Fruit fly (Drosophila melanogaster): ENCODE measurements around the gene pns.
A peak's percentile ranks its signal among the peaks of the same experiment; 100 is the strongest.

The pns gene

DNA sequence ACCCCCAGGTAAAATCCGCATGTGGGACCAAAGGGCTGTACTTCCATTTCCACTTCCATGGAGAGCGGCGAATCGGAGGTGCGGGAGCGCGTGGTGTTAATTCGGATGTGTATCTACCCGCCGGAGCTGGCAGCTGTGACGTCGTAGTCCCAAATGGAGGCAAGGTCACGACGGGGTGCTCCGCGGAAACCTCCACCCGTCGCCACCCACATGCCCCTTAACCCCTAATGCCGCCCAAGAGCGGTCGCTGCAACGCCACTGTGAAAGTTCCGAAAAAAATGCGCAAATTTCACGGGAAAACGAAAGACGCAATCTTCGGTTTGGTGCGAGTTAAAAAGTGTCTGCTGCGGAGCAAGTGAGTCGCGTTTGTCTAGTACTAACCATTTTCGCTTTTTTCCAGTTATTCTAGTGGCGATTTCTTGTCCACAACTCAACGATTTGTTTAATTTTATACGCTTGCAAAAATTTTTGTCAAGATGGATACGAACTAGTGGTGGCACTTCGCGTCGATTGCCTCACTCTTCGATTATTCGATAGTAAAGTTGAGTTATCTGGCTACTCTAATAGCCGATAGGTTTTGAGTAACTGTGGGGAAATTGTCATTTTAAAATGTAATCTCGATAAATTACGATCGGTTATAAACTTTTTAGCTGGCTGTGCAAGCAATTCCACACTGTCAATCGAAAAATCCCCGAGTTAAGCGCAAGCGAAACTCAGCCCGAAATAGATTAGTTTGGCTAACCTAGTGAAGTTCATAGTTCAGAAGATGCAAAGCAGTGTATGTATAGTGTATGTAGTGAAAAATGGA lies 34.6 kb upstream of the pns start, which contains the start of the genes hfp and Psa (continued):
- TF ChIP-seq kah (GFP tag; optimal IDR thresholded peaks at IDR 0.05) (no peak), nerfin-2 (GFP tag; IDR thresholded peaks at IDR 0.05; ENCODE audit: partially characterized antibody) (peak; percentile 60; the same call in 1 of the 2 replicates), odd (GFP tag; optimal IDR thresholded peaks at IDR 0.05) (no peak), bsh (GFP tag; optimal IDR thresholded peaks at IDR 0.05) (no peak), CG11560 (tag; IDR thresholded peaks at IDR 0.05) (peak; percentile 98), Rfx (GFP tag; IDR thresholded peaks at IDR 0.05) (no peak), schlank (tag; optimal IDR thresholded peaks at IDR 0.05) (no peak), pb (GFP tag; optimal IDR thresholded peaks at IDR 0.05) (no peak), Xrp1 (GFP tag; IDR thresholded peaks at IDR 0.05) (no peak), CG4820 (GFP tag; optimal IDR thresholded peaks at IDR 0.05) (no peak), dimm (GFP tag; IDR thresholded peaks at IDR 0.05) (no peak), trh (GFP tag; optimal IDR thresholded peaks at IDR 0.05) (no peak), ems (GFP tag; optimal IDR thresholded peaks at IDR 0.05) (no peak), CG18476 (GFP tag; optimal IDR thresholded peaks at IDR 0.05) (no peak), CG10543 (GFP tag; optimal IDR thresholded peaks at IDR 0.05) (no peak), ro (GFP tag; IDR thresholded peaks at IDR 0.05) (no peak), sens-2 (GFP tag; IDR thresholded peaks at IDR 0.05) (no peak), Nf-YB (GFP tag; optimal IDR thresholded peaks at IDR 0.05) (no peak), CG3726 (GFP tag; IDR thresholded peaks at IDR 0.05) (no peak), Fer2 (tag; optimal IDR thresholded peaks at IDR 0.05) (no peak), CG2120 (GFP tag; optimal IDR thresholded peaks at IDR 0.05) (no peak), kni (GFP tag; optimal IDR thresholded peaks at IDR 0.05) (no peak), CG12769 (tag; optimal IDR thresholded peaks at IDR 0.05) (no peak), Oaz (GFP tag; IDR thresholded peaks at IDR 0.05) (no peak), cato (GFP tag; optimal IDR thresholded peaks at IDR 0.05; ENCODE audit: borderline replicate concordance) (no peak), Jarid2 (GFP tag; optimal IDR thresholded peaks at IDR 0.05) (no peak), CG8089 (GFP tag; optimal IDR thresholded peaks at IDR 0.05) (no peak), Ets97D (GFP tag; optimal IDR thresholded peaks at IDR 0.05) (peak; percentile 46), CG17361 (GFP tag; IDR thresholded peaks at IDR 0.05) (no peak), vfl (GFP tag; optimal IDR thresholded peaks at IDR 0.05) (no peak), vvl (GFP tag; IDR thresholded peaks at IDR 0.05) (no peak), wor (GFP tag; IDR thresholded peaks at IDR 0.05) (no peak), nmo (GFP tag; optimal IDR thresholded peaks at IDR 0.05) (no peak), CG2116 (GFP tag; optimal IDR thresholded peaks at IDR 0.05) (peak; percentile 66), CG11504 (tag; optimal IDR thresholded peaks at IDR 0.05) (no peak), Doc3 (GFP tag; IDR thresholded peaks at IDR 0.05; ENCODE audit: partially characterized antibody) (peak; percentile 67; the same call in 2 of the 3 replicates), lmd (GFP tag; IDR thresholded peaks at IDR 0.05) (no peak), ac (GFP tag; optimal IDR thresholded peaks at IDR 0.05) (no peak), BEAF-32 (GFP tag; optimal IDR thresholded peaks at IDR 0.05) (peak; percentile 60), CG15601 (tag; optimal IDR thresholded peaks at IDR 0.05) (no peak), gcm2 (GFP tag; optimal IDR thresholded peaks at IDR 0.05) (no peak), CG42726 (GFP tag; IDR thresholded peaks at IDR 0.05; ENCODE audit: partially characterized antibody) (peak; percentile 12; the same call in 1 of the 2 replicates), Dp (GFP tag; optimal IDR thresholded peaks at IDR 0.05) (peak; percentile 79), Hr78 (GFP tag; optimal IDR thresholded peaks at IDR 0.05) (no peak), dan (GFP tag; IDR thresholded peaks at IDR 0.05) (no peak), Hey (tag; optimal IDR thresholded peaks at IDR 0.05) (no peak), CG1647 (GFP tag; optimal IDR thresholded peaks at IDR 0.05) (no peak), gcm (GFP tag; optimal IDR thresholded peaks at IDR 0.05) (no peak), btn (GFP tag; optimal IDR thresholded peaks at IDR 0.05) (no peak)

Data from whole organism, embryonic.